Worm (Caenorhabditis elegans) whole organism, late embryonic: Measurements from ENCODE around the gene col-123.
A peak's percentile ranks its signal among the peaks of the same experiment; 100 is the strongest.

Experiments used
- F13H6.1 ChIP-seq: sonication (generic microtip); optimal IDR thresholded peaks from 2 replicates; lab custom pipeline; 2016; ENCODE audit warnings: missing genetic modification characterization, missing compliant biosample characterization
- T23F11.4 ChIP-seq: fragments of 200-800 bp; sonication (Bioruptor generic); optimal IDR thresholded peaks from 2 replicates; lab custom pipeline; 2018; ENCODE audit warnings: mild to moderate bottlenecking, missing genetic modification characterization, missing compliant biosample characterization
- ama-1 ChIP-seq: fragments of 150-350 bp; optimal IDR thresholded peaks from 2 replicates; lab custom pipeline; 2014
- ceh-18 ChIP-seq: sonication (generic microtip); optimal IDR thresholded peaks from 2 replicates; lab custom pipeline; 2016; ENCODE audit warnings: missing genetic modification characterization, missing compliant biosample characterization
- ceh-2 ChIP-seq: sonication (generic microtip); optimal IDR thresholded peaks from 2 replicates; lab custom pipeline; 2016; ENCODE audit warnings: missing genotype, missing genetic modification characterization, missing compliant biosample characterization
- ceh-22 ChIP-seq: sonication (generic microtip); optimal IDR thresholded peaks from 2 replicates; lab custom pipeline; 2017; ENCODE audit warnings: missing biosample characterization, missing genetic modification characterization
- ceh-30 ChIP-seq: fragments of 150-350 bp; optimal IDR thresholded peaks from 2 replicates; lab custom pipeline; 2014; ENCODE audit warnings: missing biosample characterization, missing genetic modification characterization
- ceh-31 ChIP-seq: sonication (generic microtip); optimal IDR thresholded peaks from 2 replicates; lab custom pipeline; 2016; ENCODE audit warnings: missing genetic modification characterization, missing compliant biosample characterization
- ceh-34 ChIP-seq: sonication (generic microtip); optimal IDR thresholded peaks from 2 replicates; lab custom pipeline; 2016; ENCODE audit warnings: mild to moderate bottlenecking, missing genetic modification characterization, missing compliant biosample characterization
- ceh-45 ChIP-seq: fragments of 200-800 bp; sonication (Bioruptor generic); IDR thresholded peaks from 2 replicates; pipeline ENCODE4 v1.3.6; 2022; ENCODE audit warnings: missing genetic modification reagents, missing genetic modification characterization, missing compliant biosample characterization
- ceh-6 ChIP-seq: fragments of 200-800 bp; sonication (Bioruptor generic); optimal IDR thresholded peaks from 2 replicates; lab custom pipeline; 2018; ENCODE audit warnings: mild to moderate bottlenecking, missing genetic modification characterization, missing compliant biosample characterization
- che-1 ChIP-seq: sonication (generic microtip); optimal IDR thresholded peaks from 2 replicates; lab custom pipeline; 2016; ENCODE audit warnings: mild to moderate bottlenecking, missing genetic modification characterization, missing compliant biosample characterization
- dmd-4 ChIP-seq: sonication (generic microtip); optimal IDR thresholded peaks from 2 replicates; lab custom pipeline; 2016; ENCODE audit warnings: borderline replicate concordance, missing genetic modification characterization, missing compliant biosample characterization
- elt-2 ChIP-seq: sonication (generic microtip); optimal IDR thresholded peaks from 2 replicates; lab custom pipeline; 2016; ENCODE audit warnings: missing genetic modification reagents, missing genetic modification characterization, missing compliant biosample characterization
- elt-4 ChIP-seq: sonication (generic microtip); optimal IDR thresholded peaks from 2 replicates; lab custom pipeline; 2016; ENCODE audit warnings: missing genetic modification characterization, missing compliant biosample characterization
- ets-4 ChIP-seq: sonication (generic microtip); optimal IDR thresholded peaks from 2 replicates; lab custom pipeline; 2016; ENCODE audit warnings: missing genetic modification characterization, missing compliant biosample characterization
- fkh-10 ChIP-seq: fragments of 150-350 bp; optimal IDR thresholded peaks from 2 replicates; lab custom pipeline; 2014; ENCODE audit warnings: missing biosample characterization, missing genetic modification reagents, missing genetic modification characterization
- fkh-6 ChIP-seq: sonication (generic microtip); optimal IDR thresholded peaks from 2 replicates; lab custom pipeline; 2016; ENCODE audit warnings: missing genetic modification characterization, missing compliant biosample characterization
- hlh-30 ChIP-seq: sonication (generic microtip); optimal IDR thresholded peaks from 2 replicates; lab custom pipeline; 2017; ENCODE audit warnings: antibody characterized with exemption, missing genetic modification characterization, missing compliant biosample characterization; ENCODE audit not compliant: insufficient read depth
- hlh-6 ChIP-seq: sonication (generic microtip); optimal IDR thresholded peaks from 2 replicates; lab custom pipeline; 2016; ENCODE audit warnings: missing genotype, missing genetic modification characterization, missing compliant biosample characterization
- hlh-8 ChIP-seq: sonication (generic microtip); optimal IDR thresholded peaks from 2 replicates; lab custom pipeline; 2016; ENCODE audit warnings: missing genotype, missing genetic modification characterization, missing compliant biosample characterization
- lin-11 ChIP-seq: fragments of 200-800 bp; sonication (Bioruptor generic); optimal IDR thresholded peaks from 2 replicates; lab custom pipeline; 2018; ENCODE audit warnings: mild to moderate bottlenecking, missing genetic modification characterization, missing compliant biosample characterization
- madf-2 ChIP-seq: sonication (generic microtip); optimal IDR thresholded peaks from 2 replicates; lab custom pipeline; 2017; ENCODE audit warnings: missing genetic modification characterization, missing compliant biosample characterization
- nfya-1 ChIP-seq: sonication (generic microtip); optimal IDR thresholded peaks from 2 replicates; lab custom pipeline; 2017; ENCODE audit warnings: missing genetic modification characterization, mild to moderate bottlenecking, missing compliant biosample characterization, antibody characterized with exemption, moderate library complexity
- nhr-11 ChIP-seq: fragments of 150-350 bp; optimal IDR thresholded peaks from 2 replicates; lab custom pipeline; 2014; ENCODE audit warnings: missing biosample characterization, missing genetic modification characterization
- nhr-232 ChIP-seq: sonication (generic microtip); optimal IDR thresholded peaks from 2 replicates; lab custom pipeline; 2016; ENCODE audit warnings: missing genetic modification characterization, missing compliant biosample characterization
- npax-4 ChIP-seq: sonication (generic microtip); optimal IDR thresholded peaks from 2 replicates; lab custom pipeline; 2016; ENCODE audit warnings: missing genetic modification characterization, missing compliant biosample characterization
- pag-3 ChIP-seq: sonication (generic microtip); optimal IDR thresholded peaks from 2 replicates; lab custom pipeline; 2016; ENCODE audit warnings: missing compliant biosample characterization, missing genetic modification characterization, borderline replicate concordance
- pat-9 ChIP-seq: fragments of 200-800 bp; sonication (Bioruptor generic); optimal IDR thresholded peaks from 2 replicates; lab custom pipeline; 2018; ENCODE audit warnings: mild to moderate bottlenecking, missing genetic modification characterization, moderate library complexity, missing compliant biosample characterization
- pha-2 ChIP-seq: sonication (generic microtip); optimal IDR thresholded peaks from 2 replicates; lab custom pipeline; 2017; ENCODE audit warnings: mild to moderate bottlenecking, missing genetic modification characterization, missing compliant biosample characterization
- pros-1 ChIP-seq: fragments of 150-350 bp; optimal IDR thresholded peaks from 2 replicates; lab custom pipeline; 2014; ENCODE audit warnings: missing biosample characterization, missing genetic modification reagents, missing genetic modification characterization
- ref-2 ChIP-seq: sonication (generic microtip); optimal IDR thresholded peaks from 2 replicates; lab custom pipeline; 2016; ENCODE audit warnings: missing genetic modification characterization, missing compliant biosample characterization
- sdc-2 ChIP-seq: sonication (generic microtip); optimal IDR thresholded peaks from 2 replicates; lab custom pipeline; 2016; ENCODE audit warnings: missing genotype, missing genetic modification characterization, missing compliant biosample characterization
- sox-2 ChIP-seq: fragments of 200-800 bp; sonication (Bioruptor generic); IDR thresholded peaks from 2 replicates; pipeline ENCODE4 v1.3.6; 2022; ENCODE audit warnings: missing genetic modification reagents, missing genetic modification characterization, missing compliant biosample characterization
- sox-4 ChIP-seq: sonication (generic microtip); optimal IDR thresholded peaks from 2 replicates; lab custom pipeline; 2017; ENCODE audit warnings: mild to moderate bottlenecking, missing genetic modification characterization, inconsistent platforms, missing compliant biosample characterization
- syd-9 ChIP-seq: sonication (generic microtip); optimal IDR thresholded peaks from 2 replicates; lab custom pipeline; 2016; ENCODE audit warnings: mild to moderate bottlenecking, missing genetic modification characterization, moderate library complexity, missing compliant biosample characterization
- tbx-2 ChIP-seq: sonication (generic microtip); optimal IDR thresholded peaks from 2 replicates; lab custom pipeline; 2016; ENCODE audit warnings: missing genetic modification characterization, missing compliant biosample characterization
- unc-3 ChIP-seq, 2 experiments: fragments of 200-800 bp in 1 of 2; sonication (Bioruptor generic) in 1 of 2; sonication (generic microtip) in 1 of 2; conservative IDR thresholded peaks in 1 of 2; optimal IDR thresholded peaks in 1 of 2; 2 replicates each; pipeline versions ENCODE4 v1.3.6 to Lab custom; 2016 to 2022; ENCODE audit warnings: missing compliant biosample characterization in 2 of 2, missing genetic modification characterization in 2 of 2, missing genetic modification reagents in 1 of 2
- unc-42 ChIP-seq: sonication (generic microtip); optimal IDR thresholded peaks from 2 replicates; lab custom pipeline; 2016; ENCODE audit warnings: missing genotype, missing genetic modification characterization, missing compliant biosample characterization
- unc-55 ChIP-seq: sonication (generic microtip); optimal IDR thresholded peaks from 2 replicates; lab custom pipeline; 2017; ENCODE audit warnings: missing biosample characterization, missing genetic modification reagents, missing genetic modification characterization
- unc-86 ChIP-seq: sonication (generic microtip); optimal IDR thresholded peaks from 2 replicates; lab custom pipeline; 2016; ENCODE audit warnings: missing genetic modification characterization, missing compliant biosample characterization

col-123 gene

ce11 chrIV:9852250-9852649 is 30.5 kb downstream of the col-123 start, which contains the start of gene ssq-1:
TSS of gene ssq-1 (plus strand) at chrIV:9852550.
- TF ChIP-seq dmd-4 (tag; lab: Kevin White, UChicago) (no peak), nfya-1 (tag; lab: Kevin White, UChicago) (no peak), lin-11 (tag; lab: Kevin White, UChicago) (no peak), fkh-6 (tag; lab: Kevin White, UChicago) (no peak), sox-2 (GFP tag; lab: Robert Waterston, UW) (no peak), che-1 (tag; lab: Kevin White, UChicago) (no peak), pag-3 (tag; lab: Kevin White, UChicago) (no peak), unc-3 (GFP tag; conservative IDR thresholded peaks at IDR 0.05; lab: Robert Waterston, UW) (no peak), unc-3 (tag; optimal IDR thresholded peaks at IDR 0.05; lab: Kevin White, UChicago) (no peak), pha-2 (no peak), ceh-6 (GFP tag; lab: Kevin White, UChicago) (no peak), ceh-18 (no peak), ref-2 (no peak), nhr-232 (tag; lab: Kevin White, UChicago) (no peak)

ce11 chrIV:9852818-9853466 is 31.2 kb downstream of the col-123 start:
- peak; percentile 9 for TF ChIP-seq sdc-2 (tag; lab: Kevin White, UChicago)
- TF ChIP-seq pha-2, result no peak
- TF ChIP-seq tbx-2 (tag; lab: Kevin White, UChicago), result no peak
- TF ChIP-seq dmd-4 (tag; lab: Kevin White, UChicago), result no peak

- no peak for TF ChIP-seq hlh-30 (tag; lab: Kevin White, UChicago)
- TF ChIP-seq pat-9, result no peak
- no peak for TF ChIP-seq dmd-4 (tag; lab: Kevin White, UChicago)
- TF ChIP-seq elt-2 (tag; lab: Kevin White, UChicago), result peak; percentile 51
Measured at ce11 chrIV:9854952-9855351, 33.2 kb downstream of the col-123 start.

ce11 chrIV:9855712-9856111 is 34.0 kb downstream of the col-123 start, which contains the start of gene K07F5.12:
TSS of gene K07F5.12 (plus strand) at chrIV:9856012.
- TF ChIP-seq hlh-6 (tag; lab: Kevin White, UChicago) (no peak), nfya-1 (tag; lab: Kevin White, UChicago) (no peak), unc-3 (GFP tag; conservative IDR thresholded peaks at IDR 0.05; lab: Robert Waterston, UW) (no peak), unc-3 (tag; optimal IDR thresholded peaks at IDR 0.05; lab: Kevin White, UChicago) (no peak), nhr-11 (tag; lab: Kevin White, UChicago) (no peak), madf-2 (tag; lab: Kevin White, UChicago) (no peak), sox-2 (GFP tag; lab: Robert Waterston, UW) (no peak), elt-4 (tag; lab: Kevin White, UChicago) (no peak), sox-4 (no peak), ceh-45 (GFP tag; lab: Robert Waterston, UW) (no peak), unc-55 (no peak), unc-86 (tag; lab: Kevin White, UChicago) (no peak), pha-2 (no peak), ceh-22 (no peak), ama-1 (lab: Kevin White, UChicago) (no peak), syd-9 (tag; lab: Kevin White, UChicago) (no peak)

- no peak for TF ChIP-seq lin-11 (tag; lab: Kevin White, UChicago)
- TF ChIP-seq ceh-2, result no peak
- no peak for TF ChIP-seq F13H6.1 (tag; lab: Kevin White, UChicago)
- no peak for TF ChIP-seq sox-2 (GFP tag; lab: Robert Waterston, UW)
- TF ChIP-seq ceh-45 (GFP tag; lab: Robert Waterston, UW), result no peak
- TF ChIP-seq ets-4 (tag; lab: Kevin White, UChicago), result peak; percentile 12
- no peak for TF ChIP-seq npax-4 (tag; lab: Kevin White, UChicago)
- no peak for TF ChIP-seq ceh-18
- TF ChIP-seq hlh-8 (tag; lab: Kevin White, UChicago), result peak; percentile 25
- no peak for TF ChIP-seq nhr-11 (tag; lab: Kevin White, UChicago)
- no peak for TF ChIP-seq T23F11.4 (GFP tag; lab: Kevin White, UChicago)
- TF ChIP-seq unc-3 (GFP tag; conservative IDR thresholded peaks at IDR 0.05; lab: Robert Waterston, UW), result no peak
- TF ChIP-seq unc-3 (tag; optimal IDR thresholded peaks at IDR 0.05; lab: Kevin White, UChicago), result no peak
- TF ChIP-seq ama-1 (lab: Kevin White, UChicago), result no peak
- TF ChIP-seq unc-86 (tag; lab: Kevin White, UChicago), result no peak
- TF ChIP-seq ceh-31 (tag; lab: Kevin White, UChicago), result peak; percentile 81
- no peak for TF ChIP-seq sox-4
- TF ChIP-seq hlh-30 (tag; lab: Kevin White, UChicago), result no peak
- no peak for TF ChIP-seq ceh-34 (tag; lab: Kevin White, UChicago)
- TF ChIP-seq ceh-30 (tag; lab: Kevin White, UChicago), result no peak
- TF ChIP-seq unc-42 (tag; lab: Kevin White, UChicago), result peak; percentile 6
- no peak for TF ChIP-seq fkh-10 (GFP tag; lab: Kevin White, UChicago)
- TF ChIP-seq pros-1 (tag; lab: Kevin White, UChicago), result no peak
Measured at ce11 chrIV:9857952-9858488, 36.3 kb downstream of the col-123 start, which contains the start of gene npp-1. TSS of gene npp-1 (plus strand) at chrIV:9858488.
